Worm (Caenorhabditis elegans) whole organism, L4 larva: ENCODE data around the gene ZC190.5.

Experiments
- D1046.2 ChIP-seq: fragments of 200-800 bp; sonication (Bioruptor generic); IDR thresholded peaks from 2 replicates; pipeline ENCODE4 v1.3.6; 2022; ENCODE audit warnings: missing genetic modification characterization, missing compliant biosample characterization
- ceh-28 ChIP-seq: fragments of 150-350 bp; optimal IDR thresholded peaks from 2 replicates; lab custom pipeline; 2014; ENCODE audit warnings: missing biosample characterization, missing genetic modification reagents, missing genetic modification characterization
- ceh-82 ChIP-seq: sonication (generic microtip); optimal IDR thresholded peaks from 2 replicates; lab custom pipeline; 2017; ENCODE audit warnings: missing biosample characterization, missing genetic modification characterization
- fos-1 ChIP-seq: fragments of 150-350 bp; optimal IDR thresholded peaks from 2 replicates; lab custom pipeline; 2014; ENCODE audit warnings: missing biosample characterization, missing genetic modification characterization
- nhr-237 ChIP-seq: sonication (generic microtip); optimal IDR thresholded peaks from 2 replicates; lab custom pipeline; 2017; ENCODE audit warnings: missing biosample characterization, missing genetic modification characterization
- nhr-25 ChIP-seq: sonication (generic microtip); optimal IDR thresholded peaks from 2 replicates; lab custom pipeline; 2017; ENCODE audit warnings: missing genetic modification characterization, mild to moderate bottlenecking, missing compliant biosample characterization, antibody characterized with exemption, moderate library complexity, borderline replicate concordance; ENCODE audit not compliant: insufficient read depth
- nhr-28 ChIP-seq: fragments of 150-350 bp; optimal IDR thresholded peaks from 2 replicates; lab custom pipeline; 2014; ENCODE audit warnings: missing biosample characterization, missing genetic modification characterization
- nhr-41 ChIP-seq: fragments of 200-800 bp; sonication (Bioruptor generic); IDR thresholded peaks from 2 replicates; pipeline ENCODE4 v1.3.6; 2022; ENCODE audit warnings: missing genetic modification reagents, missing genetic modification characterization, missing compliant biosample characterization
- nhr-76 ChIP-seq: fragments of 150-350 bp; optimal IDR thresholded peaks from 2 replicates; lab custom pipeline; 2014; ENCODE audit warnings: missing biosample characterization, missing genetic modification characterization
- pqm-1 ChIP-seq: sonication (generic microtip); optimal IDR thresholded peaks from 2 replicates; lab custom pipeline; 2017; ENCODE audit warnings: missing biosample characterization, missing genetic modification characterization
- set-16 ChIP-seq: fragments of 200-800 bp; sonication (Bioruptor generic); IDR thresholded peaks from 2 replicates; pipeline ENCODE4 v1.3.6; 2022; ENCODE audit warnings: missing genetic modification reagents, missing genetic modification characterization, missing compliant biosample characterization
- snpc-4 ChIP-seq: fragments of 150-350 bp; optimal IDR thresholded peaks from 2 replicates; lab custom pipeline; 2014; ENCODE audit warnings: missing biosample characterization, missing genetic modification characterization
- unc-62 ChIP-seq, 3 experiments: fragments of 150-350 bp in 1 of 3; sonication (generic microtip); optimal IDR thresholded peaks in 2 of 3; peaks in 1 of 3; 1 replicate in 1 of 3; 2 replicates in 2 of 3; lab custom pipeline; 2014 to 2017; ENCODE audit warnings: missing biosample characterization in 3 of 3, missing genetic modification characterization in 3 of 3, missing genetic modification reagents in 3 of 3, missing genotype in 1 of 3

DNA sequence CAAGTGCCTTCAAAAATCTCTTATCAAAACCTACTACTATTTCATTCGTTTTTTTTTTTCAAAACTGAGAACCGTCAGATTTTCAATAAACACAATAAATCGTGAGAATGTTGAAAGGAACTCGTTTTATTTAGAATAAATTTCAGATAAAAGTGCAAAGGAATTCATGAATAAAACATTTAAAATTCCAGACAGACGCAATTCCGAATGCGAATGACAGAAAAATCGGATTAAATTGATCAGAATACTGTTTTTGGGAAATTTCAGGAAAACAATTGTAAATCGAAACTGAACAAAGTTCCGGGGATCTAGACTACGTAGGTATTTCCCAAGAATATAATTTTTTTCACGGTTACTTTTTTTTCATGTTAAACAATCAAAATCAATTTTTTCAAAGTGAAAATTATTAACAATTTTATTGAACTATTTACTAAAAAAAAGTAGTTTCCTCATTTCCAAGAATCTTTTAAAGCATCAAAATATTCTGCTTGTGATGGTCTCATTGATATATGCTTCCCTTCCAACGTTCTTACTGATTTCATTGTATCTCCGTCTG is 1.8 kb downstream of the ZC190.5 start:
- no peak for TF ChIP-seq pqm-1 (tag; lab: Kevin White, UChicago)
- no peak for TF ChIP-seq nhr-237 (tag; lab: Kevin White, UChicago)
- TF ChIP-seq D1046.2 (GFP tag; lab: Robert Waterston, UW), result no peak
- no peak for TF ChIP-seq set-16 (GFP tag; lab: Robert Waterston, UW)
- TF ChIP-seq unc-62 (GFP tag; optimal IDR thresholded peaks at IDR 0.05 in 1 of 2; lab: Kevin White, UChicago), result peak in 1 of 2 experiments; percentile 32
- TF ChIP-seq unc-62 (tag; optimal IDR thresholded peaks at IDR 0.05; lab: Kevin White, UChicago), result no peak
- TF ChIP-seq ceh-82, result no peak
- no peak for TF ChIP-seq ceh-28
- TF ChIP-seq snpc-4 (tag; lab: Kevin White, UChicago), result no peak
- no peak for TF ChIP-seq nhr-41 (GFP tag; lab: Robert Waterston, UW)
- TF ChIP-seq fos-1, result no peak
- no peak for TF ChIP-seq nhr-76
- no peak for TF ChIP-seq nhr-28
- no peak for TF ChIP-seq nhr-25 (tag; lab: Kevin White, UChicago)
